Worm (Caenorhabditis elegans) whole organism, mixed stage, embryonic: ENCODE data around the gene fbxa-90.
"Not testable (repeated sequence)": the region's sequence is repeated elsewhere in the genome, so short reads cannot be mapped to it uniquely, and the experiment has no call there.

Source experiments
- M03D4.4 ChIP-seq: sonication (generic microtip); optimal IDR thresholded peaks from 2 replicates; lab custom pipeline; 2017; ENCODE audit warnings: mild to moderate bottlenecking, missing genetic modification characterization, missing compliant biosample characterization
- bed-3 ChIP-seq: fragments of 200-800 bp; sonication (Bioruptor generic); optimal IDR thresholded peaks from 3 replicates; lab custom pipeline; 2018; ENCODE audit warnings: mild to moderate bottlenecking, missing genetic modification characterization, moderate library complexity, missing compliant biosample characterization
- blmp-1 ChIP-seq: fragments of 150-350 bp; optimal IDR thresholded peaks from 2 replicates; lab custom pipeline; 2014; ENCODE audit warnings: missing biosample characterization, missing genetic modification characterization
- ceh-39 ChIP-seq: fragments of 150-350 bp; optimal IDR thresholded peaks from 2 replicates; lab custom pipeline; 2014; ENCODE audit warnings: missing biosample characterization, missing genetic modification characterization
- ceh-43 ChIP-seq: fragments of 200-800 bp; sonication (Bioruptor generic); optimal IDR thresholded peaks from 2 replicates; lab custom pipeline; 2018; ENCODE audit warnings: mild to moderate bottlenecking, missing genetic modification characterization, moderate library complexity, missing compliant biosample characterization
- ceh-83 ChIP-seq: fragments of 200-800 bp; sonication (Bioruptor generic); optimal IDR thresholded peaks from 2 replicates; lab custom pipeline; 2018; ENCODE audit warnings: mild to moderate bottlenecking, missing genetic modification characterization, missing compliant biosample characterization
- ces-1 ChIP-seq: fragments of 150-350 bp; optimal IDR thresholded peaks from 2 replicates; lab custom pipeline; 2014; ENCODE audit warnings: missing biosample characterization, missing genetic modification reagents, missing genetic modification characterization
- cnd-1 ChIP-seq: fragments of 200-800 bp; sonication (Bioruptor generic); optimal IDR thresholded peaks from 2 replicates; lab custom pipeline; 2018; ENCODE audit warnings: mild to moderate bottlenecking, missing genetic modification characterization, missing compliant biosample characterization
- drap-1 ChIP-seq: fragments of 200-800 bp; sonication (Bioruptor generic); optimal IDR thresholded peaks from 3 replicates; lab custom pipeline; 2018; ENCODE audit warnings: mild to moderate bottlenecking, missing genetic modification characterization, missing compliant biosample characterization
- elt-1 ChIP-seq: sonication (generic microtip); optimal IDR thresholded peaks from 2 replicates; lab custom pipeline; 2017; ENCODE audit warnings: missing genetic modification characterization, mild to moderate bottlenecking, missing compliant biosample characterization, antibody characterized with exemption, moderate library complexity, borderline replicate concordance; ENCODE audit not compliant: insufficient read depth
- elt-3 ChIP-seq: fragments of 150-350 bp; optimal IDR thresholded peaks from 2 replicates; lab custom pipeline; 2014; ENCODE audit warnings: missing biosample characterization, missing genetic modification characterization
- flh-1 ChIP-seq: fragments of 200-800 bp; sonication (Bioruptor generic); optimal IDR thresholded peaks from 2 replicates; lab custom pipeline; 2018; ENCODE audit warnings: mild to moderate bottlenecking, missing genetic modification characterization, moderate library complexity, missing compliant biosample characterization
- ham-2 ChIP-seq: fragments of 200-800 bp; sonication (Bioruptor generic); optimal IDR thresholded peaks from 2 replicates; lab custom pipeline; 2018; ENCODE audit warnings: mild to moderate bottlenecking, missing genetic modification characterization, missing compliant biosample characterization
- hlh-1 ChIP-seq: fragments of 150-350 bp; optimal IDR thresholded peaks from 2 replicates; lab custom pipeline; 2014; ENCODE audit warnings: missing biosample characterization, missing genetic modification reagents, missing genetic modification characterization
- lin-13 ChIP-seq: fragments of 150-350 bp; optimal IDR thresholded peaks from 2 replicates; lab custom pipeline; 2014; ENCODE audit warnings: missing biosample characterization, missing genetic modification characterization
- lin-32 ChIP-seq: fragments of 200-800 bp; sonication (Bioruptor generic); optimal IDR thresholded peaks from 2 replicates; lab custom pipeline; 2018; ENCODE audit warnings: mild to moderate bottlenecking, missing genetic modification characterization, missing compliant biosample characterization
- lsy-2 ChIP-seq: fragments of 150-350 bp; optimal IDR thresholded peaks from 2 replicates; lab custom pipeline; 2014; ENCODE audit warnings: missing biosample characterization, missing genetic modification characterization
- mep-1 ChIP-seq: fragments of 150-350 bp; optimal IDR thresholded peaks from 2 replicates; lab custom pipeline; 2017; ENCODE audit warnings: missing biosample characterization, missing genetic modification reagents, missing genetic modification characterization, inconsistent platforms
- mls-2 ChIP-seq: sonication (generic microtip); optimal IDR thresholded peaks from 2 replicates; lab custom pipeline; 2016; ENCODE audit warnings: mild to moderate bottlenecking, missing genetic modification characterization, moderate library complexity, missing compliant biosample characterization
- nhr-12 ChIP-seq: fragments of 150-350 bp; optimal IDR thresholded peaks from 2 replicates; lab custom pipeline; 2014; ENCODE audit warnings: missing biosample characterization, missing genetic modification characterization
- nhr-2 ChIP-seq: fragments of 150-350 bp; optimal IDR thresholded peaks from 2 replicates; lab custom pipeline; 2014; ENCODE audit warnings: missing biosample characterization, missing genetic modification characterization
- nhr-237 ChIP-seq: fragments of 150-350 bp; optimal IDR thresholded peaks from 2 replicates; lab custom pipeline; 2014; ENCODE audit warnings: missing biosample characterization, missing genetic modification characterization
- snpc-4 ChIP-seq: fragments of 150-350 bp; optimal IDR thresholded peaks from 2 replicates; lab custom pipeline; 2014; ENCODE audit warnings: missing biosample characterization, missing genetic modification characterization
- tbx-8 ChIP-seq: fragments of 200-800 bp; sonication (Bioruptor generic); optimal IDR thresholded peaks from 2 replicates; lab custom pipeline; 2018; ENCODE audit warnings: mild to moderate bottlenecking, missing genetic modification characterization, moderate library complexity, missing compliant biosample characterization
- unc-120 ChIP-seq: sonication (generic microtip); optimal IDR thresholded peaks from 2 replicates; lab custom pipeline; 2017; ENCODE audit warnings: missing genetic modification characterization, missing compliant biosample characterization; ENCODE audit not compliant: poor library complexity, severe bottlenecking
- unc-39 ChIP-seq: fragments of 150-350 bp; optimal IDR thresholded peaks from 2 replicates; lab custom pipeline; 2014; ENCODE audit warnings: missing biosample characterization, missing genetic modification characterization
- unc-62 ChIP-seq: fragments of 150-350 bp; optimal IDR thresholded peaks from 2 replicates; lab custom pipeline; 2014; ENCODE audit warnings: missing biosample characterization, missing genetic modification reagents, missing genetic modification characterization
- zip-8 ChIP-seq: fragments of 150-350 bp; optimal IDR thresholded peaks from 2 replicates; lab custom pipeline; 2014; ENCODE audit warnings: missing biosample characterization, missing genetic modification characterization
- ztf-11 ChIP-seq: fragments of 150-350 bp; optimal IDR thresholded peaks from 2 replicates; lab custom pipeline; 2014; ENCODE audit warnings: missing biosample characterization, missing genetic modification characterization

Gene fbxa-90

ce11 chrV:16966636-16967035 is at the start of gene fbxa-90:
TSS of gene fbxa-90 (plus strand) at chrV:16966814.
- TF ChIP-seq elt-3 (tag; lab: Kevin White, UChicago): no peak
- no peak for TF ChIP-seq unc-39 (tag; lab: Kevin White, UChicago)
- TF ChIP-seq mep-1: no peak
- TF ChIP-seq elt-1: no peak
- TF ChIP-seq tbx-8: no peak
- no peak for TF ChIP-seq lsy-2 (tag; lab: Kevin White, UChicago)
- TF ChIP-seq ceh-43 (GFP tag; lab: Kevin White, UChicago): no peak
- TF ChIP-seq bed-3 (GFP tag; lab: Kevin White, UChicago): no peak
- TF ChIP-seq nhr-12 (tag; lab: Kevin White, UChicago): no peak
- no peak for TF ChIP-seq ceh-83 (GFP tag; lab: Kevin White, UChicago)
- no peak for TF ChIP-seq cnd-1 (tag; lab: Kevin White, UChicago)
- no peak for TF ChIP-seq unc-62 (GFP tag; lab: Kevin White, UChicago)
- no peak for TF ChIP-seq hlh-1 (tag; lab: Kevin White, UChicago)

DNA sequence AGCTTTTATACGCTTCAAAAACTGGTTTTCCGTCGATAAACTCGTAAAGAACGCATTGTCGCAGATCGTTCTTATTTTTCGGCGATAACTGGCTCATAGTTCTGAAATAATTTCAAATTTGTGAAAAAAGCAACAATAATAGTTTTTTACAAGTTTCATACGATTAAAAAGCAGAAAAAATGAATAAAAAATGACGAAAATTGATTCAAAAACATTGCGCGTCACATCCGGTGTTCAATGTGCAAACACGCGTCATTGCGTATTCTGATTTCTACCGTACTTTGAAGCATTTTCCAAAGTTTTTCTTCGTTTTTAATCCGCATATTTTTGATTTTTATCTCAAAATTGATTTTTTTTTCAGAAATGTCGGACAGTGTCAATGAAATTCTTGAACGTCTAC is 48.2 kb upstream of the fbxa-90 start, which contains the start of the genes fbxa-206 and Y102A5C.2:
TSS of gene fbxa-206 (minus strand) at position 101 of the 400 bp plus-strand sequence.
TSS of gene Y102A5C.2 (plus strand) at position 354 of the 400 bp plus-strand sequence.
- TF ChIP-seq unc-120 (tag; lab: Kevin White, UChicago) (no peak), zip-8 (tag; lab: Kevin White, UChicago) (no peak), nhr-12 (tag; lab: Kevin White, UChicago) (no peak), ceh-43 (GFP tag; lab: Kevin White, UChicago) (no peak), elt-3 (tag; lab: Kevin White, UChicago) (no peak), drap-1 (GFP tag; lab: Kevin White, UChicago) (no peak), cnd-1 (tag; lab: Kevin White, UChicago) (no peak)
- TF ChIP-seq, all 35 proteins: peak for 0

DNA sequence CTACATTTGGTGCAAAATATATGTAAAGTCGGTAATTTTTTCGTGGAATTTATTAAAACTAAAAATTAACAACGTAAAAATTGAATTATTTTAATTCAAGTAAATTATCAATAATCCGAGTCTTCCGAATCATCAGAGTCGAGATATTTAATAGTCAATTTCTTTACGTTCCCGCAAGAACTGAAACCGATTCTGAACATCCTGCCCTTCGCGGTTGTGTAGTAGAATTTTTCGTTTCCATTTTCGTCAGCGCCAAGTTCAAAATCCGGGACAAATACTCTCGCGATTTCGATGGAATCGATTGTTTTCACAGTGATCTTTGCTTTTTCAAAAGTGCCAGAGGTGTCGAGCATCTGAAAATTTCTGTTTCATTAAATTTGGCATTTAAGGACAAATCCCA is 46.9 kb upstream of the fbxa-90 start:
- TF ChIP-seq nhr-2 (tag; lab: Kevin White, UChicago) (no peak), tbx-8 (no peak)

- TF ChIP-seq unc-120 (tag; lab: Kevin White, UChicago): no peak
- TF ChIP-seq lin-13 (tag; lab: Kevin White, UChicago): no peak
- TF ChIP-seq unc-39 (tag; lab: Kevin White, UChicago): no peak
- TF ChIP-seq ces-1 (GFP tag; lab: Kevin White, UChicago): no peak
- TF ChIP-seq elt-3 (tag; lab: Kevin White, UChicago): no peak
- no peak for TF ChIP-seq mls-2 (tag; lab: Kevin White, UChicago)
- TF ChIP-seq unc-62 (GFP tag; lab: Kevin White, UChicago): no peak
- TF ChIP-seq ztf-11 (tag; lab: Kevin White, UChicago): no peak
- TF ChIP-seq lsy-2 (tag; lab: Kevin White, UChicago): no peak
- TF ChIP-seq nhr-237 (tag; lab: Kevin White, UChicago): no peak
- no peak for TF ChIP-seq mep-1
- no peak for TF ChIP-seq lin-32
- TF ChIP-seq zip-8 (tag; lab: Kevin White, UChicago): no peak
These were observed 44.7 kb upstream of the fbxa-90 start, which contains the start of gene Y102A5C.4 for ce11 chrV:16921952-16922351. TSS of gene Y102A5C.4 (plus strand) at chrV:16922252.

ce11 chrV:16927345-16927744 is 39.3 kb upstream of the fbxa-90 start, which contains the start of gene Y102A5C.36:
TSS of gene Y102A5C.36 (minus strand) at chrV:16927445.
- TF ChIP-seq elt-1 (no peak), ham-2 (GFP tag; lab: Kevin White, UChicago) (no peak), nhr-237 (tag; lab: Kevin White, UChicago) (no peak), flh-1 (GFP tag; lab: Kevin White, UChicago) (no peak), blmp-1 (tag; lab: Kevin White, UChicago) (no peak), bed-3 (GFP tag; lab: Kevin White, UChicago) (no peak), mls-2 (tag; lab: Kevin White, UChicago) (no peak), mep-1 (no peak), ztf-11 (tag; lab: Kevin White, UChicago) (no peak), snpc-4 (no peak), M03D4.4 (tag; lab: Kevin White, UChicago) (no peak), ceh-43 (GFP tag; lab: Kevin White, UChicago) (no peak)

DNA sequence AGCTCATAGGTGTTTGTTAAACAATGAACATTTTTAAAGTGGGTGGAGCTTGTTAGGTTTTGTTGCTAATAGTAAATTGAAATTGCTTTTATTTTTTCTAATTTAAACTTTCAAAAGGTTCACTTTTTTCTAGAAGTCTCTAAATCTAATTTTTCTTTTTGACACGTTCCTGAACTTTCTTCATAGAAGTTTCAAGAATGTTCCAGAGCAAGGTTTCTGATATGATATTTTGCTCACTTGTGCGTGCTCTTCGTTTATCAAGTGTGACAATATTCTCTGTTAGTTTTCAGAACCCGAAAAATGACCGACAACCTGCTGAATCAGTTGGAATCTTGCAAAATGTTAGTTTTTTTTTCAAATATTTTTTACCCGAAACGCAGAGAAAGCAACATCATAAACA is 27.9 kb upstream of the fbxa-90 start, which contains the start of gene fbxa-148:
TSS of gene fbxa-148 (plus strand) at position 301 of the 400 bp plus-strand sequence.
- not testable (repeated sequence) for TF ChIP-seq ceh-39; lin-13 (tag; lab: Kevin White, UChicago); ces-1 (GFP tag; lab: Kevin White, UChicago)
